Worm (Caenorhabditis elegans): ENCODE results near the gene irld-15.
"Not testable (repeated sequence)": the region's sequence is repeated elsewhere in the genome, so short reads cannot be mapped to it uniquely, and the experiment has no call there.

irld-15 gene

ce11 chrV:2324260-2324659 is 20.6 kb upstream of the irld-15 start:
- TF ChIP-seq ref-1 (GFP tag; conservative IDR thresholded peaks at IDR 0.05) (no peak), ztf-29 (GFP tag; IDR thresholded peaks at IDR 0.05) (no peak), ztf-23 (GFP tag; IDR thresholded peaks at IDR 0.05) (no peak), flt-1 (GFP tag; IDR thresholded peaks at IDR 0.05) (no peak), cog-1 (tag; optimal IDR thresholded peaks at IDR 0.05) (no peak)

ce11 chrV:2322466-2322865 is 18.8 kb upstream of the irld-15 start, which contains the start of gene pud-1.2:
TSS of gene pud-1.2 (minus strand) at chrV:2322566.
- not testable (repeated sequence) for TF ChIP-seq ref-1 (GFP tag; conservative IDR thresholded peaks at IDR 0.05); T22C8.4 (GFP tag; IDR thresholded peaks at IDR 0.05); ztf-29 (GFP tag; IDR thresholded peaks at IDR 0.05)

DNA sequence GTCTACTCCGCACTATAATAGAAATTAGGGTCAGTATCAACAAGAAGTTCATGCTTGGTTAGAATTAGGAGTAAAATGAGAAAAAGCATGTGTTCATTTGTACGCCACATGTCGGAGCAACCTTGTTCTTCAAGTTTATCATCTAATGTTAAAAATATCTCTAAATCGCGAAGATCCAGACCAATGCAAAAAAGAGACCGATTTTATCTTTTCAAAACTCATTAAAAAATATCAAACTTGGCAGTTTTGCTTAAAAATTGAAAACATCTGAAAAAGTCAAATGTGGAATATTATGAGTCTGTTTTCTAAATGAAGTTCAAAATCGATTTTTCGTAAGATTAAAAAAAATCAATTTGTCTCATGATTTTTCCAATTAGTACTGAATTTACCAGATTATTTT is 17.3 kb upstream of the irld-15 start, which contains the start of gene Y19D10B.6:
Gene Y19D10B.6, minus strand, starts transcription at position 101 of the 400 bp plus-strand sequence.
- not testable (repeated sequence) for TF ChIP-seq cog-1 (tag; optimal IDR thresholded peaks at IDR 0.05); flt-1 (GFP tag; IDR thresholded peaks at IDR 0.05); ref-1 (GFP tag; conservative IDR thresholded peaks at IDR 0.05)

DNA sequence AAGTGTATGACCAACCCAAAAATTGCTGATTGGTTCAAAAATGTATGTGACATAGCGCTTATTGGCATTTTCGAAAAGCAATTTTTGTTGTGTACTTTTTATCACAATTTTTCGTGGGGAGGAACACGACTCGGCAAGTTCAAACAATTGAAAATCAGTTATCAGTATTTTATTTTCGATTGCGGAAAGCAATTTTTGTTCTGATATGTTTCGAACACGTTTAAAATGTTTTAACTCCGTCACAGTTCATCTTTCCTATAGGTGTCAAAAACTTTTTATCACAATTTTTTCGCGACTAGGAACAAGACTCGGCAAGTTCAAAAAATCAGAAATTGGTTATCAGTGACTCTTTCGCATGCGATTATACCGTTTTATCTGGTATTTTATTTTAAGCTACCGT is 4.6 kb upstream of the irld-15 start:
- TF ChIP-seq flt-1 (GFP tag; IDR thresholded peaks at IDR 0.05) (no peak), T22C8.4 (GFP tag; IDR thresholded peaks at IDR 0.05) (no peak), cog-1 (tag; optimal IDR thresholded peaks at IDR 0.05) (no peak), ztf-29 (GFP tag; IDR thresholded peaks at IDR 0.05) (no peak), ref-1 (GFP tag; conservative IDR thresholded peaks at IDR 0.05) (no peak), klf-2 (GFP tag; conservative IDR thresholded peaks at IDR 0.05) (no peak), ztf-23 (GFP tag; IDR thresholded peaks at IDR 0.05) (no peak), tab-1 (GFP tag; IDR thresholded peaks at IDR 0.05) (no peak), med-1 (GFP tag; optimal IDR thresholded peaks at IDR 0.05; ENCODE audit: insufficient read depth) (no peak)

DNA sequence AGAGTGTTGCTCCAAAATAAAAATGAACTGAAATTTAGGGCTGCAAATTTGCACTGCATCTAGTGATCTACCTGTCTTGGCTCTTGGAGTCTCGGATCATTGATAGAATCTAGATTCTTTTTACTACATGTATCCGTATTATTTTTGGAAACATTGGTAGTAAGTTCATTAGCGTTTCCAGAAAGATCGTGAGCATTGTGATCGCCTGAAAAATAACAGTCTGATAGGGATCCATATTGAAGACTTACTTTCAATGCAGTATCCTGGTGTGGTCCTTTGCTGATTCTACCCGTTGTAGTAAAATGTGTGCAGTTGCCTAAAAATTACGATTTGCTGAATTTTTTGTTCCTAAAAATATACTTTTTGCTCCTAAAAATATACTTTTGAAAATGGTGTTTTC is 2.7 kb upstream of the irld-15 start:
- no peak for TF ChIP-seq klf-2 (GFP tag; conservative IDR thresholded peaks at IDR 0.05)
- no peak for TF ChIP-seq ztf-29 (GFP tag; IDR thresholded peaks at IDR 0.05)
- TF ChIP-seq med-1 (GFP tag; optimal IDR thresholded peaks at IDR 0.05; ENCODE audit: insufficient read depth): no peak
- no peak for TF ChIP-seq cog-1 (tag; optimal IDR thresholded peaks at IDR 0.05)
- TF ChIP-seq flt-1 (GFP tag; IDR thresholded peaks at IDR 0.05): no peak
- no peak for TF ChIP-seq ztf-23 (GFP tag; IDR thresholded peaks at IDR 0.05)
- no peak for TF ChIP-seq T22C8.4 (GFP tag; IDR thresholded peaks at IDR 0.05)
- no peak for TF ChIP-seq tab-1 (GFP tag; IDR thresholded peaks at IDR 0.05)
- TF ChIP-seq ref-1 (GFP tag; conservative IDR thresholded peaks at IDR 0.05): no peak

- TF ChIP-seq tab-1 (GFP tag; IDR thresholded peaks at IDR 0.05) (no peak), klf-2 (GFP tag; conservative IDR thresholded peaks at IDR 0.05) (no peak), T22C8.4 (GFP tag; IDR thresholded peaks at IDR 0.05) (no peak), ref-1 (GFP tag; conservative IDR thresholded peaks at IDR 0.05) (no peak), cog-1 (tag; optimal IDR thresholded peaks at IDR 0.05) (no peak), flt-1 (GFP tag; IDR thresholded peaks at IDR 0.05) (no peak), med-1 (GFP tag; optimal IDR thresholded peaks at IDR 0.05; ENCODE audit: insufficient read depth) (no peak)
Observed at ce11 chrV:2300905-2301304, 2.8 kb downstream of the irld-15 start, which contains the start of gene Y19D10B.8. TSS of gene Y19D10B.8 (minus strand) at chrV:2301005.

DNA sequence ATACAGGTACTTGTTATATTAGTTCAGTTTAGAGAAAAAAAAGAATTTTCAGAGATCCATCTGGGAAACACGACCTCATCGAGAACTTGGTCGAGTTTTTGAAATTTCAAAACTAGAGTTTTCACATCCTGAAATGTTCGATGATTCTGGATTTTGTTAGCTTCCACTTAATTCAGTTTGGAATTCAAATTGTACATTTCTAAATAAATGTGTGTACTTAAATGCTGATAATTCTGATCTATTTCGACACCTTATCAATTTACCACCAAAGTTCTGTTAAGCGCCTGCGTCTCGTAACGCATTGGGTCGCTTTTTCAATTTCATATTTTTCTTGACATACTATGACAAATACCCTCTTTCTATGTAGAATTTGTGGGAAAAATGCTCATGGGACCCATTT is 9.1 kb downstream of the irld-15 start, which contains the start of gene nhr-226:
Gene nhr-226, plus strand, starts transcription at position 301 of the 400 bp plus-strand sequence.
- no peak for TF ChIP-seq flt-1 (GFP tag; IDR thresholded peaks at IDR 0.05)
- TF ChIP-seq ref-1 (GFP tag; conservative IDR thresholded peaks at IDR 0.05): no peak
- TF ChIP-seq ztf-23 (GFP tag; IDR thresholded peaks at IDR 0.05): no peak
- no peak for TF ChIP-seq T22C8.4 (GFP tag; IDR thresholded peaks at IDR 0.05)
- TF ChIP-seq tab-1 (GFP tag; IDR thresholded peaks at IDR 0.05): no peak
- TF ChIP-seq ztf-29 (GFP tag; IDR thresholded peaks at IDR 0.05): no peak
- no peak for TF ChIP-seq klf-2 (GFP tag; conservative IDR thresholded peaks at IDR 0.05)
- no peak for TF ChIP-seq med-1 (GFP tag; optimal IDR thresholded peaks at IDR 0.05; ENCODE audit: insufficient read depth)
- no peak for TF ChIP-seq cog-1 (tag; optimal IDR thresholded peaks at IDR 0.05)

- TF ChIP-seq cog-1 (tag; optimal IDR thresholded peaks at IDR 0.05) (no peak), klf-2 (GFP tag; conservative IDR thresholded peaks at IDR 0.05) (no peak), ref-1 (GFP tag; conservative IDR thresholded peaks at IDR 0.05) (no peak), tab-1 (GFP tag; IDR thresholded peaks at IDR 0.05) (no peak), ztf-29 (GFP tag; IDR thresholded peaks at IDR 0.05) (no peak), T22C8.4 (GFP tag; IDR thresholded peaks at IDR 0.05) (no peak), flt-1 (GFP tag; IDR thresholded peaks at IDR 0.05) (no peak)
Observed at ce11 chrV:2292240-2292639, 11.4 kb downstream of the irld-15 start, which contains the start of gene nhr-115. TSS of gene nhr-115 (plus strand) at chrV:2292540.

DNA sequence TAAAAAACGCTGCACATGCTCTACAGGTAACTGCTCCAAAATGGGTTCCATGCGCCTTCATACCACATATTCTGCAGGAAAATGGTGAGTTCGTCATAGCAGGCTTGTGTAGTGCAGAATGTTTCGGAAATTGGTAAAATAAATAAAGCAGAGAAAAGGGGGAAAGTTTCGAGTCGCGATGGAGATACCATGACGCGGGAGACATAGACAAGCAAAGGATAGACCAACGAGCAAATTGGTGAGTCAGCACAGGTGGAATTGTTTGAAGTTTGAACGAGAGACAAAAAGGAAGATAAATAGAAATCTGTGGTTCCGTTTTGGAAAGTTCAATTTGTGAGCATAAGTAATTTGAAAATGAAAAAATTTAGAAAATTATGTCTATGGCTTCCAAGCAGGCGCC is 13.3 kb downstream of the irld-15 start, which contains the start of gene nhr-225:
Gene nhr-225, minus strand, starts transcription at position 146 of the 400 bp plus-strand sequence.
- TF ChIP-seq flt-1 (GFP tag; IDR thresholded peaks at IDR 0.05): no peak
- TF ChIP-seq ref-1 (GFP tag; conservative IDR thresholded peaks at IDR 0.05): no peak
- no peak for TF ChIP-seq cog-1 (tag; optimal IDR thresholded peaks at IDR 0.05)
- TF ChIP-seq med-1 (GFP tag; optimal IDR thresholded peaks at IDR 0.05; ENCODE audit: insufficient read depth): no peak
- TF ChIP-seq tab-1 (GFP tag; IDR thresholded peaks at IDR 0.05): no peak
- no peak for TF ChIP-seq ztf-29 (GFP tag; IDR thresholded peaks at IDR 0.05)
- no peak for TF ChIP-seq T22C8.4 (GFP tag; IDR thresholded peaks at IDR 0.05)
- TF ChIP-seq klf-2 (GFP tag; conservative IDR thresholded peaks at IDR 0.05): no peak

DNA sequence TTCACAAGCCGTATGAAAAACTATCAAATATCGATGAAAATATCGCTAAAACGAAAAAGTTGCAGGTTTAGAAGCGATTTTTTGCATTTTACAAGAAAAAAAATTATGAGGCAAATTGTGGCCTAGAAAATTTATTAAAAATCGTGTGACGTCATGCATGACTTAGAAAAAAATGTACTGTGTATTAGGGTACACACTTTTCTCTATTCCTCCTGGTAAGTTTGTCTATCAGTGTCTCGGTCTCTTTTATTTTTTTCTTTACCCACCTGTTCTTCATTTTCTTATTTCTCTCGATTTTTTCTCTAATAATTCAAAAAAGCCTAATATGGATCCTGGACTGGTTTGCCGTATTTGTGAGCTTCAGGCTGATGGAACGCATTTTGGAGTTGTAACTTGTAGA is 18.6 kb downstream of the irld-15 start, which contains the start of gene nhr-227:
Gene nhr-227, plus strand, starts transcription at position 326 of the 400 bp plus-strand sequence.
- TF ChIP-seq klf-2 (GFP tag; conservative IDR thresholded peaks at IDR 0.05) (no peak), med-1 (GFP tag; optimal IDR thresholded peaks at IDR 0.05; ENCODE audit: insufficient read depth) (no peak), tab-1 (GFP tag; IDR thresholded peaks at IDR 0.05) (no peak), ref-1 (GFP tag; conservative IDR thresholded peaks at IDR 0.05) (no peak), ztf-23 (GFP tag; IDR thresholded peaks at IDR 0.05) (no peak), T22C8.4 (GFP tag; IDR thresholded peaks at IDR 0.05) (no peak), cog-1 (tag; optimal IDR thresholded peaks at IDR 0.05) (no peak), flt-1 (GFP tag; IDR thresholded peaks at IDR 0.05) (no peak), ztf-29 (GFP tag; IDR thresholded peaks at IDR 0.05) (no peak)
